Worm (Caenorhabditis elegans) whole organism, late embryonic: ENCODE measurements around the gene nas-13.

ENCODE experiments used
- ama-1 ChIP-seq: fragments of 150-350 bp; optimal IDR thresholded peaks from 2 replicates; lab custom pipeline; 2014
- ceh-2 ChIP-seq: sonication (generic microtip); optimal IDR thresholded peaks from 2 replicates; lab custom pipeline; 2016; ENCODE audit warnings: missing genotype, missing genetic modification characterization, missing compliant biosample characterization
- pha-4 ChIP-seq: fragments of 150-350 bp; optimal IDR thresholded peaks from 2 replicates; lab custom pipeline; 2018; ENCODE audit warnings: missing biosample characterization, missing genetic modification reagents, missing genetic modification characterization
- ztf-16 ChIP-seq: sonication (generic microtip); optimal IDR thresholded peaks from 2 replicates; lab custom pipeline; 2017; ENCODE audit warnings: missing genetic modification characterization, missing compliant biosample characterization

ce11 chrX:15408577-15408976 lies 19.5 kb downstream of the nas-13 start:
- TF ChIP-seq ama-1 (lab: Kevin White, UChicago) (no peak), ztf-16 (tag; lab: Kevin White, UChicago) (no peak), ceh-2 (no peak), pha-4 (tag; lab: Kevin White, UChicago) (no peak)
